Worm (Caenorhabditis elegans): ENCODE results near the gene Y50E8A.1.

Y50E8A.1 gene

ce11 chrV:14685435-14686058, 41.1 kb upstream of the Y50E8A.1 start, which contains the start of gene C47E8.4 (continued):
- TF ChIP-seq ceh-30 (tag; optimal IDR thresholded peaks at IDR 0.05) (peak; percentile 87), unc-86 (tag; optimal IDR thresholded peaks at IDR 0.05) (peak; percentile 82), hlh-6 (tag; optimal IDR thresholded peaks at IDR 0.05) (no peak), ahr-1 (tag; optimal IDR thresholded peaks at IDR 0.05) (no peak), che-1 (tag; optimal IDR thresholded peaks at IDR 0.05) (peak; percentile 6), F13H6.1 (tag; optimal IDR thresholded peaks at IDR 0.05) (peak; percentile 88), ztf-16 (tag; optimal IDR thresholded peaks at IDR 0.05) (peak; percentile 63), ceh-18 (tag; optimal IDR thresholded peaks at IDR 0.05) (peak; percentile 93), ama-1 (optimal IDR thresholded peaks at IDR 0.05) (no peak), ceh-19 (GFP tag; optimal IDR thresholded peaks at IDR 0.05) (no peak), Y22D7AL.16 (tag; optimal IDR thresholded peaks at IDR 0.05) (no peak), K09A11.1 (tag; optimal IDR thresholded peaks at IDR 0.05; ENCODE audit: insufficient read depth) (peak; percentile 25), gmeb-2 (tag; optimal IDR thresholded peaks at IDR 0.05) (no peak), madf-2 (tag; optimal IDR thresholded peaks at IDR 0.05) (no peak), mec-3 (tag; optimal IDR thresholded peaks at IDR 0.05; ENCODE audit: borderline replicate concordance) (peak; percentile 83), K02D7.2 (tag; optimal IDR thresholded peaks at IDR 0.05) (no peak), hlh-8 (tag; optimal IDR thresholded peaks at IDR 0.05) (peak; percentile 92), C38D4.7 (GFP tag; optimal IDR thresholded peaks at IDR 0.05) (no peak), lin-11 (tag; optimal IDR thresholded peaks at IDR 0.05) (no peak), tbx-7 (tag; optimal IDR thresholded peaks at IDR 0.05) (peak; percentile 95), sox-2 (GFP tag; IDR thresholded peaks at IDR 0.05) (peak; percentile 49), rnt-1 (tag; optimal IDR thresholded peaks at IDR 0.05) (peak; percentile 93), hlh-30 (tag; optimal IDR thresholded peaks at IDR 0.05; ENCODE audit: insufficient read depth) (peak; percentile 33), pros-1 (tag; optimal IDR thresholded peaks at IDR 0.05) (peak; percentile 64), dve-1 (tag; optimal IDR thresholded peaks at IDR 0.05) (peak; percentile 93), ets-4 (tag; optimal IDR thresholded peaks at IDR 0.05) (peak; percentile 94), unc-55 (GFP tag; optimal IDR thresholded peaks at IDR 0.05) (peak; percentile 81), C08G9.2 (tag; optimal IDR thresholded peaks at IDR 0.05) (peak; percentile 99), nhr-11 (tag; optimal IDR thresholded peaks at IDR 0.05) (no peak)

- TF ChIP-seq odd-2 (tag; optimal IDR thresholded peaks at IDR 0.05), result no peak
- no peak for TF ChIP-seq ceh-30 (tag; optimal IDR thresholded peaks at IDR 0.05)
- TF ChIP-seq ceh-24 (tag; optimal IDR thresholded peaks at IDR 0.05), result no peak
- TF ChIP-seq nfya-1 (tag; optimal IDR thresholded peaks at IDR 0.05), result no peak
- no peak for TF ChIP-seq sox-4 (tag; optimal IDR thresholded peaks at IDR 0.05)
- TF ChIP-seq fkh-6 (tag; optimal IDR thresholded peaks at IDR 0.05), result no peak
- no peak for TF ChIP-seq tbx-7 (tag; optimal IDR thresholded peaks at IDR 0.05)
- peak; percentile 4 for TF ChIP-seq pqm-1 (tag; optimal IDR thresholded peaks at IDR 0.05)
- TF ChIP-seq hlh-6 (tag; optimal IDR thresholded peaks at IDR 0.05), result peak; percentile 8
- no peak for TF ChIP-seq pat-9 (tag; optimal IDR thresholded peaks at IDR 0.05)
- TF ChIP-seq fax-1 (tag; optimal IDR thresholded peaks at IDR 0.05), result no peak
- no peak for TF ChIP-seq ceh-22 (tag; optimal IDR thresholded peaks at IDR 0.05)
- no peak for TF ChIP-seq pros-1 (tag; optimal IDR thresholded peaks at IDR 0.05)
- TF ChIP-seq unc-3 (GFP tag; conservative IDR thresholded peaks at IDR 0.05), result no peak
- no peak for TF ChIP-seq unc-3 (tag; optimal IDR thresholded peaks at IDR 0.05)
- no peak for TF ChIP-seq ceh-2 (tag; optimal IDR thresholded peaks at IDR 0.05)
- no peak for TF ChIP-seq pha-4 (tag; optimal IDR thresholded peaks at IDR 0.05)
- TF ChIP-seq nhr-232 (tag; optimal IDR thresholded peaks at IDR 0.05), result no peak
These were observed 40.2 kb upstream of the Y50E8A.1 start for ce11 chrV:14686231-14687105.
